Fruit fly (Drosophila melanogaster): Measurements from ENCODE around the gene fh.

Gene fh

DNA sequence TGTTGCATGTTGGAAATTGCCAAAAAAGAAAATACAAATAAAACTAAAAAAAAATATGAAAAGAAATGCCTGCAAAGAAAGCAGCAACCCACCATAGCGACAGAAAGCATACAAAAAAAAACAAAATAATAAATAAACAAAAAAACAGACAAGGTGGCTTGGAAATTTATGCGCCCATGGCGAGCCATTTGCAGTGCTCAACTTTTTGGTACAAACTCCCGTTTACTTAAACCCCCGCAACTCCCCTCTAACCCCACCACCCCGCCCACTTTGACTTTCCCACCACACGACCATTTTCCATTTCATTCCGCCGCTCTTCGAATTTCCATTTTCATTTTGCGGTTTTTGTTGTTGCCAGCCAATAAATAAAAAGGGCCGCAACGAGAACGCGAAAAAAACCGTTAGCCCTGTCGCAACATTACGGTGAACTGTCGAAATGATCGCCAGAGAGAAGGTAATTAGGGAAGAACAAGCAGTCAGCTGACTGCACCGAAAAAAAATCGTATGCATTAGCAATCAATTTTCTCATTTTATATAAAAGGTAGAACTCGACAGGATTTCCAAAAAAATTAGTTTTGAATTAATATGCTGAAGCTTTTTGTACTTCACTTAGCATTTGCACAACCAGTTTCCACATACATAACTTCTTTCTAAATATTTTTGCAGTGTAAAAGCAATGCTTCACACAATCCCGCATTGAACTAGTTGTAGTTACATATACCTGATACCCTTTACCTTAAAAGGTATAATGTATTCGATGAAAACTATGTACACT, 11.9 kb downstream of the fh start:
- no peak for TF ChIP-seq h (optimal IDR thresholded peaks at IDR 0.05)
- no peak for TF ChIP-seq Myc (optimal IDR thresholded peaks at IDR 0.05)
- TF ChIP-seq ttk (optimal IDR thresholded peaks at IDR 0.05): no peak
- TF ChIP-seq psq (optimal IDR thresholded peaks at IDR 0.05): no peak
- TF ChIP-seq insv (optimal IDR thresholded peaks at IDR 0.05): no peak
- no peak for TF ChIP-seq Sin3A (optimal IDR thresholded peaks at IDR 0.05)

DNA sequence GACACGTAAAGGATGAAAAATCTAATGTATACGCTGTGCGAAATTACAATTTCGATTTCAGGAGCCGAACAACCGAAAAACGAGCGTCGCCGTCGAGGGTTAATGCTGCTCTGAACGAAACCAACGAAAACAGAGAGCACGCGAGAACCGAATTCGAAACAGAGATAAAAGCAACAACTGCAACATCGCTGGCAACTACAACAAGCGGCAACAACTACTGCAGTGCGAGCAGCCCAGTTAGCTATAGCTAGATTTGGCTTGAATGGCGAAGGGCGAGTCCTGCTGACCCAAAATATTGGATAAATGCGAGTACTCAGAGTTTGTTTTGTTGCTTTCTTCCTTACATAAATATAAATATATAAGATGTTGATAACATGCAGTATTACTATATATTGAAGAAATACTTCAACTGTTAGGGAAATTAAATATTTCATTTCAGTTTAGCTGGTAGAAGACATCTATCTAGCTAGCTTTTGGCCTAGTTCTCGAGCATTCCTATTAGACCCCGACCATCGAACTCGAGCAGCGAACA, 13.9 kb downstream of the fh start, which contains the start of gene fend:
Gene fend, minus strand, starts transcription at position 178 of the 532 bp plus-strand sequence.
- no peak for TF ChIP-seq Myc (optimal IDR thresholded peaks at IDR 0.05)
- no peak for TF ChIP-seq ttk (optimal IDR thresholded peaks at IDR 0.05)
- no peak for TF ChIP-seq psq (optimal IDR thresholded peaks at IDR 0.05)
- TF ChIP-seq insv (optimal IDR thresholded peaks at IDR 0.05): no peak
- TF ChIP-seq h (optimal IDR thresholded peaks at IDR 0.05): no peak
- no peak for TF ChIP-seq Sin3A (optimal IDR thresholded peaks at IDR 0.05)

DNA sequence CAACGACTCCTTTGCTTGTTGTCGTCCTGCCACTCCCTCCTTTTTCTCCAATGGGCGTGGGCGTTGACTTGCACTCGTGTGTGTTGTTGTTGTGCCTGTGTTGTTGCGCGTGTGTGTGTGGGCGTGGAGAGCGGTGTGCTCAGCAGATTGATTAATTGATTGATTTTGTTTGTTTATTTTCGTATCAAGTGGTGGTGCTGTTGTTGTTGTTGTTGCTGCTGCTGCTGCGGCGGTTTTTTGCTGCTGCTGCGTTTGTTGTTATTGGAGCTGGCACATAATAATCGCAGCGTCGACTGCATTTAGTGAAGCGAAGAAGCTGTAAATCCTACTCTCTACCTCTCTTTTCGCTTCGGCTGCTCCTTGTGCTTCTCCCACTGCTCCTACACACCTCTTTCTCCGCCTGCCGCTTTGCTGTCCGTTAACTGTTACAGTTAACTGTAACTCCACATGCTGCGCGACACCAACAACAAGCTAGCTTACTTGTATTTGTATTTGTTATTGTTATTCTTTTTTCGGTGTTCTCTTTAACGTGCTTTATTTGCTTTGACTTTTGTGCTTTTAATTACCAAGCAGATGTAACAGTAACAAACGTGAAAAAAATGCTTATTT, 14.5 kb downstream of the fh start:
- TF ChIP-seq ttk (optimal IDR thresholded peaks at IDR 0.05) (no peak), psq (optimal IDR thresholded peaks at IDR 0.05) (no peak), insv (optimal IDR thresholded peaks at IDR 0.05) (no peak), Myc (optimal IDR thresholded peaks at IDR 0.05) (no peak), Sin3A (optimal IDR thresholded peaks at IDR 0.05) (no peak), h (optimal IDR thresholded peaks at IDR 0.05) (no peak)

DNA sequence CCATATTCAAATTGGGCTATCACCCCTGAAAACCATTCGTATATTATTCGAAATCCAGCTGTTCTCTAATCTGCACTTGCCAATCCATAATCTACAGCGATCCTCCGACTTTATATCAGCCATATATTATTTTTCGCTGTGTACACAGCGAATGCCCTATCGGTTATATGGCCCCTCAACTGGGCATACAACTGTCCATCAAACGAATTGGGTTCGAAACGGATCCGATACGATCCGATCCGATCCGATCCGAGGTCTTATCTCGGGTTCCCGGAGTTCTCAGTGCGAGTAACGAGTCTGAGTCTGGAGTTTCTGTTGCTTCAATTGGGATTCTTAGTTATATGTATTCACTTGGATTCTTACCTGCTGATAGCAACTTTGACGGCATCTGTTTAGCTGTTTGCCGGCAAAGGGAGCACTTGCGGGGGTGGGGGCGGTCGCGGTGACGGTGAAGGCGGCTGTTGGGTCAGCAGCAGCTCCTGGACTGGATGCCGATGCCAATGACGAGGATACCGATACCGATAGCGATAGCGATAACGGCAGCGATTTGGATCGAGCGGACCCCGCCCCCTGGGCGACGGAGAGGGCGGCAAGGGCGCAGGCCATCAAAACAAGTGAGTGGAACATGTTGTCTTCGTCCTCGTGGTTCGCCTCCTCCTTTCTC, 15.2 kb downstream of the fh start:
- TF ChIP-seq Sin3A (optimal IDR thresholded peaks at IDR 0.05) (no peak), insv (optimal IDR thresholded peaks at IDR 0.05) (no peak), Myc (optimal IDR thresholded peaks at IDR 0.05) (no peak), ttk (optimal IDR thresholded peaks at IDR 0.05) (no peak), h (optimal IDR thresholded peaks at IDR 0.05) (no peak), psq (optimal IDR thresholded peaks at IDR 0.05) (no peak)

DNA sequence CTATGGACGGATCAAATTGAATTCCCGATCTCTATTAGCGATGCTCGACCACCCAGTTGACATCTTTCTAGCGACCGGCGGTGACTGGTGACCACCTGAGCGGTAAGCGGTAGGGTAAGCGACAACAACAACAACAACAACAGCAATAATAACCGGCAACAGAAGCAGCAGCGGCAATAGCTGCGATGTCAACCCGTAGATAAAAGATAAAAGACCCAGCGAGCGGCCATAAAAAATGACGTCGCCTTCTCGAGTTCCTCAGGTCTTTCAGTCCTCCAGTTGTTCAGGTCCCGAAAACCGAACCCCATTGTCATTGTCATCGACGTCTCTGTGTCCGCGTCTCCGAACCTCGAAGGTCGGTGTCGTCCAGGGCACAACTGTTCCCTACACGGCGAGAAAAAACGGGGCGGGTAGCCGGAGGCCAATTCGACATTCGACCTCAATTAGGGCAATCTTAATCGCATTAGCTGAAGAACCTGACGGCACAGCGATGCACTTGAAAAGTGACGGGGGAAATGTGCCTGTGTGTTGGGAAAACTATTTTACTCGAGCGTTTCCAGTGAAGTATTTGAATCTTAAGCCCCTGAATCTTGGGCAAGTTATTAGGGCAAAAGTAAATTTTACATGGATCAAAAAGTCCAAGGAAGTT, 16.2 kb downstream of the fh start:
- TF ChIP-seq ttk (optimal IDR thresholded peaks at IDR 0.05): no peak
- no peak for TF ChIP-seq h (optimal IDR thresholded peaks at IDR 0.05)
- no peak for TF ChIP-seq Sin3A (optimal IDR thresholded peaks at IDR 0.05)
- no peak for TF ChIP-seq Myc (optimal IDR thresholded peaks at IDR 0.05)
- TF ChIP-seq insv (optimal IDR thresholded peaks at IDR 0.05): no peak
- TF ChIP-seq psq (optimal IDR thresholded peaks at IDR 0.05): no peak

DNA sequence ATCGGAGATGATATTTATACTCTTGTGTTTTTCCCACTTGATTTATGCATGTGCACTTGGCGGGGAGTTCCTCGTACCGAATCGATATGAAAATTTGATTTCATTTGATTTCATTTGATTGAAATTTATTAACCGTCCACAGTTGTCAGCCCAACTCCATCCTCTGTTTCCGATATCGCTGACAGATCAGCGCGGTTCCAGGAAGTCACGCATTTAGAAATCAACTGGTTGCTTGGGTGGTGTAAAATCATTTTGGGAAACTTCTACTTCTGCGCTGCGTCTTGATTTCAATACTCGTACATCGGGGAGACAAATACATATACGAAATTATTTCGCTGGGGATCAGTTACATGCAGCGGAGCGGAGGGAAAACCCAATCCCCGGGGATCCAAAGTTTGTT, 17.3 kb downstream of the fh start:
- no peak for TF ChIP-seq Sin3A (optimal IDR thresholded peaks at IDR 0.05)
- no peak for TF ChIP-seq psq (optimal IDR thresholded peaks at IDR 0.05)
- TF ChIP-seq ttk (optimal IDR thresholded peaks at IDR 0.05): no peak
- TF ChIP-seq insv (optimal IDR thresholded peaks at IDR 0.05): no peak
- TF ChIP-seq Myc (optimal IDR thresholded peaks at IDR 0.05): no peak
- TF ChIP-seq h (optimal IDR thresholded peaks at IDR 0.05): no peak

DNA sequence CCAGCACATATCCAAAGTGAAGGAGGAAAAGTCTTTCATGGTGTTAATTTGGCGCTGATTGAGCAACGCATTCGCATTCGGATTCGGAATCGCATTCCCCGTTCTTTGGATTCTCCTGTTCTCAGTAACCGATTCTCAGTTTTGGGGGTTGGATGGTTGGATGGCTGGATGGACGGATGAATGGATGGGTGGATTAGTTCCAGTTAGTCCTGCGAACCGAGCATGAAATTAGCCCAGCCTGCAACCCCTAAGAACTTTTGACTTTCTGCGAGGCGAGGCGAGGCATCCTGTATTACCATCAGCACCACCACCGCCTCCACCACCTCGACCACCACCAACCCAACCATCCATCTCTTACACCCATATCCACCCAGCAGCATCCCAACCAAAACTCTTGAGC, 18.6 kb downstream of the fh start:
- TF ChIP-seq psq (optimal IDR thresholded peaks at IDR 0.05): no peak
- no peak for TF ChIP-seq Myc (optimal IDR thresholded peaks at IDR 0.05)
- TF ChIP-seq h (optimal IDR thresholded peaks at IDR 0.05): no peak
- no peak for TF ChIP-seq ttk (optimal IDR thresholded peaks at IDR 0.05)
- TF ChIP-seq insv (optimal IDR thresholded peaks at IDR 0.05): no peak
- TF ChIP-seq Sin3A (optimal IDR thresholded peaks at IDR 0.05): no peak

DNA sequence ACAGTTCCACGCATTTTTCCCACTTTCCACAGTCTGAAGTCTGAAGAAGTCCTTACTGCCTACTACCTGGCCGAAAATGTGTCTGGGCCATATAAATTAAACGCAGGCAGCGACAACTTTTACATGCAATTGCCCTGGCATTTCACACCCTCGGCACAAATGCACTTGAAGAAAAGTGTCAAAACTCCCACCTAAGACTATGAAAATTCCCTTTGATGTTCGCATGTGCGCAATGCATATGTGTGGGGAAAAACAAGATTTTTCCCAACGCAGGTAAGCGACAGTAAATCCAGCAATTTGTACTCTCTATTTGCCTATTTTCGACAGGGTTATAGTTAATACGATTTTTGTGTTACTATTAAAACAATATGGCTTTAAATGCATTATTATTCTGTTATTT, 19.4 kb downstream of the fh start:
- no peak for TF ChIP-seq ttk (optimal IDR thresholded peaks at IDR 0.05)
- TF ChIP-seq insv (optimal IDR thresholded peaks at IDR 0.05): no peak
- TF ChIP-seq h (optimal IDR thresholded peaks at IDR 0.05): no peak
- TF ChIP-seq Sin3A (optimal IDR thresholded peaks at IDR 0.05): no peak
- no peak for TF ChIP-seq psq (optimal IDR thresholded peaks at IDR 0.05)
- TF ChIP-seq Myc (optimal IDR thresholded peaks at IDR 0.05): no peak

DNA sequence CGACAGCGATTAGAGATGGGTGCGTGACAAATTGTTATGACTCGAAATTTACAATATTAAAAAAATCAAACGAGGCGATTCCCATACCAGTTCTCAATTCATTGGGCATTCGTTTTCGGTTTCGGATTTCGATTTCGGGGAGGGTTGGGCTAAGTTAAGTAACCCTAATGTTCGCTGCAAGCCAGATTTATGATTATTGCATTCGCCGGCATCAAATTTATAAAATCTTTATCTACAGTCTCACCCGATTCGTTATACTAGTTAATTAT, 20.9 kb downstream of the fh start:
- TF ChIP-seq Sin3A (optimal IDR thresholded peaks at IDR 0.05): no peak
- TF ChIP-seq Myc (optimal IDR thresholded peaks at IDR 0.05): no peak
- no peak for TF ChIP-seq insv (optimal IDR thresholded peaks at IDR 0.05)
- TF ChIP-seq h (optimal IDR thresholded peaks at IDR 0.05): no peak
- no peak for TF ChIP-seq ttk (optimal IDR thresholded peaks at IDR 0.05)
- no peak for TF ChIP-seq psq (optimal IDR thresholded peaks at IDR 0.05)

DNA sequence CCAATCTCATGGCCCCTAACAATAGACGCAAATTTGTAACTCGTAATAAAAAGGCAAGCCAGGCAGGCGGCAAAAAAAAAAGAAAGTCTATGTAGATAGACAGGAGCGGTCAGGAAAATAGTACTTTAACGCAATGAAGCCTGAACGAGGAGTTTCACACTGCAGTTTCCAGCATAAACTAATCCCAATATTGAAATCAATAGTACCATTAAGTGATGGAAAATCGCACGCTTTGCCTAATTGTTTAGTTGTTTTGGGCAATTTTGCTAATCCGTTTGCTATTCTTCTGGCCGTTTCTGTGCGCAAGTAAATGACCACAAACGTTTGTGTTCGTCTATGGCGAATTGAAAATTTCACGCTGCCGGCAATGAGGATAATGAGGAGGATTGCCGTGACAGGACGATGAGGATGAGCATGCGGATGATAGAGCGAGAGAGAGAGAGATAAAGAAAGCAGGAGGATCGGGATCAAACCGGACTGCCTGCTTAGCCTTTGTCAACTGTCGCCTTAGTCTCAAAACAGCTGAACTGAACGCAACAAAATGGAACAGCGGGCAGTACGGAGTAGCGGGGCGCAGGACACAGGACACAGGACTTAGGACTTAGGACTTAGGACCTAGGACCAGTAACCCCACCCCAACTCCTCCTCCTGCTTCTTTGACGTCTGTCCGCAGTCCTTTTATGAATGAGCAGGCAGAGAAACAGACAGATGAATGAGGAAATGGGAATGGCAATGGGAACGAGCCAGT, 21.4 kb downstream of the fh start:
- TF ChIP-seq psq (optimal IDR thresholded peaks at IDR 0.05): no peak

DNA sequence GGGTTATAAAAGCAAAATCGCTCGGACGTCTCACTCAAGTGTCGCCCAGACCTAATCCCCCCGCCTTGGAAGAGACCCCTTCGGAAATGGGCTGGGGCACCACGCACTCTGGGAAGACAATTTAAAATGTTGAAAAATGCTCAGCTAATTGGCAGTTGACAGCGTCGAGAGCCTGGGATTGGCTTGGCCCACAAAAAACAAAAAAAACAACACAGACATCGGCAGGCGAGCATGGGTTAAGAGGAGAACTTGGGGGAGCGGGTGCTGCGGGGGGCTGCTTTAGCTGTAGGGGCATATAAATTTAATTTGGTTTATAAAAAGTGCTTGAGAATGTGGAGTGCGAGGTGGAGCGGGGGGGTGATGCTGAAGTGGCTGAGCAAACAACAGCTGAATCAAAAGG, 26.4 kb downstream of the fh start:
- no peak for TF ChIP-seq ttk (optimal IDR thresholded peaks at IDR 0.05)
- TF ChIP-seq Sin3A (optimal IDR thresholded peaks at IDR 0.05): no peak
- no peak for TF ChIP-seq h (optimal IDR thresholded peaks at IDR 0.05)
- no peak for TF ChIP-seq insv (optimal IDR thresholded peaks at IDR 0.05)
- TF ChIP-seq Myc (optimal IDR thresholded peaks at IDR 0.05): no peak
- no peak for TF ChIP-seq psq (optimal IDR thresholded peaks at IDR 0.05)
